Worm (Caenorhabditis elegans) whole organism, L4/young adult: ENCODE data around the gene ify-1.

ENCODE experiments used
- W03F9.2 ChIP-seq: fragments of 150-350 bp; optimal IDR thresholded peaks from 2 replicates; lab custom pipeline; 2014; ENCODE audit warnings: missing biosample characterization, missing genetic modification characterization
- dao-5 ChIP-seq: sonication (generic microtip); optimal IDR thresholded peaks from 2 replicates; lab custom pipeline; 2016; ENCODE audit warnings: missing genotype, missing genetic modification characterization, moderate library complexity, missing compliant biosample characterization
- him-1 ChIP-seq: sonication (generic microtip); optimal IDR thresholded peaks from 2 replicates; lab custom pipeline; 2016; ENCODE audit warnings: missing genotype, missing genetic modification reagents, missing genetic modification characterization, missing compliant biosample characterization

The ify-1 gene

DNA sequence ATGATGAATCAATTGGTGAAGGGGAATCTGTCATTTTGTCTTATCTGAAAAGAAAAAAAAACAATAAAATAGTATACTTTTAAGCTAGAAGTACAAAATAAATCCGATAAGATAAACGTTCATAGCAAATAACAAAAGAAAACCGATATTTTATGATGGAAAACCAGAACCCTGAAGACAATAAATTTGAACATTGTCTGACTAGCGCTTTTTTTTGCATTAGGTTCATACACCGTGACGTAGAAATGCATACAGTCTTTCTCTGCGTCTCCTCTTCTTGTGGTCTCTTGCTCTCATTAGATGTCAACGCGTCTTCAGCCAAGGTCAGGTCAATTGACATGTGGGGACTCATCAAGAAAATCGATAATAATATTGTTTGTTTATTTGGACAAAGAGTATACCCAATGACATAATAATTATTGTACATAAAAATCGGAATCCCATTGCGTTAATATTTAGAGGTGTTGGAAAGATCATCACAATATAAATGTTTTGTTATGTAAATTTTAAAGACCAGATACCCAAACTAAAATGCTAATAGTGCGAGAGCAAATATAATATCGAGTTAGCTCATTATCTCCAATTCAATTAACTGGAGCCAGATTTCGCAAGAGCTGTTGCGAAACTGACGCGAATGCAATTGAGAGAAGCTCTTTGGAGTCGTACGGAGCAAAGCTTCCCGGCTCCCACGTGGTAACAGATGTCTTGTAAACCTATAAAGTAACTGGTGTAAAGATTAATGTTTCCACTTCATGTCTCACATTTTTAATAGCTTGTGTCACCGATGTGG, 26.3 kb upstream of the ify-1 start, which contains the start of gene dsh-2:
Gene dsh-2 (minus strand): TSS at position 51 of the 790 bp plus-strand sequence.
- TF ChIP-seq him-1 (tag; lab: Kevin White, UChicago) (no peak), W03F9.2 (tag; lab: Kevin White, UChicago) (peak; percentile 45)

DNA sequence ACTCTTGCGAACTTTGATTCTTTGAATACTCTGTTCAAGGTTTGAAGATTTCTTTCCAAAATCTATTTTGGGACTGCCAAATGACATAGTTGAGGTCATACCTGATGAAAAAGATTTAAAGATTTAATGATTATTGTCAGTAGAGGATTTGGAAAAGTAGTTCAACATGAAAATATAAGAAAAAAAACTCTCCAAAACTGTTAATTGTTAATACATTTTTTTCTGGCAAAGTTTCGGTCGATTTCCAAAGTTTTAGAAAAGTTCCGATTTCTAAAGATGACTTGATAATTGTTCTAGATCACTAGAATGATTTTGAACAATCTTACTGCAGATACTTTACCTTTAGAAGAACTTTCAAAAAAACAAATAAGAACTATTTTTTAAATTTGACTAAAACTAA, 16.3 kb upstream of the ify-1 start, which contains the start of gene C27A2.7:
Gene C27A2.7 (minus strand): TSS at position 101 of the 400 bp plus-strand sequence.
- TF ChIP-seq dao-5 (tag; lab: Kevin White, UChicago) (no peak), W03F9.2 (tag; lab: Kevin White, UChicago) (no peak), him-1 (tag; lab: Kevin White, UChicago) (no peak)

DNA sequence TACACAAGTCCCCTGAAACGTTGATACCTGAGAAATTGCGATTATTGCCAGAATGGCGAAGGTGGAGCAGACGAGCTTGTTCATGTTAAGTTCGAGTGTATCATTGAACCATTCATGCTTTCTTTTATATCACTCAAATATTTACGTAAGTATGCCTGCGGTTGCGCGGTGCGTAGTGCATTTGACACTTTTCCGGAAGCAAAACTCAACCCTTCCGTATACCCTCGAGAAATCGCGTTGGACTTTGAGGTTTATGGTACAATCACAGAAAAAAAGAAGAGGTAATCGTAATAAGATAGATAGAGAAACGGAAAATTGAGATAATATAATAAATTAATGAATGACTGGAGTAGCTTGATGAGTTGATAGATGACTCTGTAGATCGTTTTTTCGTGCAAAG, 14.5 kb upstream of the ify-1 start, which contains the start of gene idpb-2:
Gene idpb-2 (minus strand): TSS at position 101 of the 400 bp plus-strand sequence.
- TF ChIP-seq him-1 (tag; lab: Kevin White, UChicago) (no peak), dao-5 (tag; lab: Kevin White, UChicago) (no peak), W03F9.2 (tag; lab: Kevin White, UChicago) (no peak)

DNA sequence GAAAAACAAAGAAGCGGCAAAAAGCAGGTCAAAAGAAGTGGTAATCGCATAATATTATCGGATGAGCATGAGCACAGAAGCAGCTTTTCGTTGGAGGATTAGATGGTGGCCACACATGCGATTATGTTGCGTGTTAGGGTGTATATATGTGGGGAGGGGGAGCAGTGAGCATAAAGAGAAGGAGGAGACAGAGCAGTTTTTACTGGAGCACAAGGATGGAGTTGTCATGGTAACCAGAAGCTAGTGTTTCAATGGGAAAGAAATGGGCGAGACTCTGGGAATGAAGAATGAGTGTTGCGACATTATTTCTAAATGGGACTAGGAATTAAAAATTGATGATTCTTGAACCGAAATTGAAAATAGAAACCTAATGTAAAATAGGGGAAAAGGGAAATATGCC, 12.9 kb upstream of the ify-1 start, which contains the start of gene C27A2.8:
Gene C27A2.8 (minus strand): TSS at position 117 of the 400 bp plus-strand sequence.
- TF ChIP-seq dao-5 (tag; lab: Kevin White, UChicago) (no peak), him-1 (tag; lab: Kevin White, UChicago) (no peak), W03F9.2 (tag; lab: Kevin White, UChicago) (no peak)

DNA sequence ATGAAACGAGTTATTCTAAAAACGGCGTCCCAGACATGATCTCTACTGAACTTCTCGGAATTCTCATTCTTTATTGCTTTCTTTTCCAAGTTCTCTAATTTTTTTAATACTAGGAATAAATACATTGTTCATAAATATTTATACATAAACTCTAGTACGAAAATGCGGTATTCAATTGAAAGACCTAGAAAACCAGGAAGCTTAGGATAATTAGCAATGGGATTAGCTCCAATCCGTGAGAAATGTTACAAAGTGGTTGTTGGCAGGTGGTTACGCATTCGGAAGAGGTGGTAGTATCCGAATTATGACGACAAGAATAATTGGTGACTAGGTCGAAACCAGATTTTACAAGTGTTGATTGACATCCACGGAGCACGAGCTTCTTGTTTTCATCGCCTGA, 12.0 kb upstream of the ify-1 start:
- TF ChIP-seq him-1 (tag; lab: Kevin White, UChicago) (no peak), dao-5 (tag; lab: Kevin White, UChicago) (no peak), W03F9.2 (tag; lab: Kevin White, UChicago) (no peak)

DNA sequence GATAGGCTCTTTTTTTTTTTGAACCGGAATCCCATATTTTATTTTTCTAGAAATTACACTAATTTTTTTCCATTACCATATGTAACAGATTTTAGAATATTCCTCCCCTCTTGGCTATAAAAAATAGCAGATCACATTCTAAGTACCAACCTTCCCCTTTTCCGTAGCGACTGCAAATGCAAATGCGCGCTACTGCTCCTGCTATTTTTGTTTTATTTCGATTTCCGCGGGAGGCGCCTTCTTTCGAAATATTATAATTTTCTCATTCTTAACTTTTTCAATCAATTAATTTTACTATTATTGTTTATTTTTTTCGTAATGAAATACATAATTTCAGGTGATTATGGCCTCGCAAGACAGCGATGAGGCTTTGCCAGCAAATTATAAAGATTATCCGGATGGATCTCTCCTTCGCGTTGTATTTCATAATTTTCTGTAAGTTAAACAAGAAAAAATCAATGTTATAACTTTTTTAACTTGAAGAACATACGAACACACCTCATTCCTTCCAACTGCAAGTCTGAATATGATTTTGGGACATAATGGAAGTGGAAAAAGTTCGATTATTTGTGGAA, 6.9 kb upstream of the ify-1 start, which contains the start of gene smc-5:
Gene smc-5 (plus strand): TSS at position 332 of the 575 bp plus-strand sequence.
- no peak for TF ChIP-seq him-1 (tag; lab: Kevin White, UChicago)
- TF ChIP-seq W03F9.2 (tag; lab: Kevin White, UChicago), result no peak
- no peak for TF ChIP-seq dao-5 (tag; lab: Kevin White, UChicago)

DNA sequence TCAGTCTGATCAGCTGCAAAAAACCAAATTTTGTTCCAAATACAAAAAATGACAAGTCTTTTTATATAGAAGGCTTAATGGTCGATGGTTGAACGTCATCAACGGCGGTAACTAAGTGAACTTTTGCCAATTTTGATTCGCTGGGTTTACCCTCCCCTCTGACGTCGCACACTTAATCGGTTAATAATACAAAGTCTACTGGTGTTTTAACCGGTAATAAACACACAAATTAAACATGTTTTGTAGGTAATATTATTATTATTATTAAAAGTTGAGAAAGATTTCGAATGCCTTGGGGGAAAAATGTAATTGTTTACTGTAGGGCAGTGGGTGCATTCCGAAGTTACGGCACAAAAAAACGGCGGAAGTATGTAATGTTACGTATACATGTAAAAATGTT, 5.7 kb upstream of the ify-1 start, which contains the start of gene pho-12:
Gene pho-12 (minus strand): TSS at position 101 of the 400 bp plus-strand sequence.
- TF ChIP-seq W03F9.2 (tag; lab: Kevin White, UChicago) (no peak), him-1 (tag; lab: Kevin White, UChicago) (no peak), dao-5 (tag; lab: Kevin White, UChicago) (no peak)

DNA sequence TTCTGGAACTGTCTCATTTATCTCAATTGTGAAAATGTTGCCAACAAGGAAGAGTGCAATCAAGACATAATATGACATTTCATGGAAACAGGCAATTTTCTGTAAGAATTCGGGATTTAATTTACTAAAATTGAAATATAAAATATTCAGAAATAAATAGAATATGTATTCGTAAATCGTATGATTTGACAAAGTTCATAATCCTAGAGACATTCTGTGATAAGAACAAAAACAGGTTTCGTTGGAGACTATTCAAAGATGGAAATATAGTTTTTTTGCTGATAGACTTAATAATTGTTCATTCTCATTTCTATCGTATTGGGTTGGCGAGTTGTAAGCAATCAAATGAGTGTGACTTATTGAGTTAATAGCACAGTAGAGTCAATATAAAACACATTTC, 3.1 kb upstream of the ify-1 start, which contains the start of gene C27A2.12:
Gene C27A2.12 (minus strand): TSS at position 101 of the 400 bp plus-strand sequence.
- TF ChIP-seq W03F9.2 (tag; lab: Kevin White, UChicago) (no peak), him-1 (tag; lab: Kevin White, UChicago) (no peak), dao-5 (tag; lab: Kevin White, UChicago) (no peak)

DNA sequence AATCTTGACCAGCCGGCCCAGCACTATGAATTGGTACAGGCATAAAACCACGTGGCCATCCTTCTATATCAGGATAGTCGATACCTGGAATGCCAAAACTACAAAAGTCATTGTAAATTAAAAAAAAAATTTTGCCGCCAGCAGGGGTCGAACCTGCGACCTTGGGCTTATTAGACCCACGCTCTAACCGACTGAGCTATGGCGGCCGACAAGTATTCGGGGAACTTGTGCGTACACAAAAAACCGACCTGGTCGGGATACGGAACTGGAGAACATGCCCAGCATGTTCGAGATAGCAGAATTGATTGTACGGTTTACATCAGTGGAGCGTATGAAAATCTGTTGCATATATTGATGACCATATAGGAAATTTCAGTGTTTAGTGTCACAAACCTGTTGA, 2.3 kb upstream of the ify-1 start:
- TF ChIP-seq W03F9.2 (tag; lab: Kevin White, UChicago), result peak; percentile 12
- peak; percentile 13 for TF ChIP-seq dao-5 (tag; lab: Kevin White, UChicago)
- peak; percentile 55 for TF ChIP-seq him-1 (tag; lab: Kevin White, UChicago)

DNA sequence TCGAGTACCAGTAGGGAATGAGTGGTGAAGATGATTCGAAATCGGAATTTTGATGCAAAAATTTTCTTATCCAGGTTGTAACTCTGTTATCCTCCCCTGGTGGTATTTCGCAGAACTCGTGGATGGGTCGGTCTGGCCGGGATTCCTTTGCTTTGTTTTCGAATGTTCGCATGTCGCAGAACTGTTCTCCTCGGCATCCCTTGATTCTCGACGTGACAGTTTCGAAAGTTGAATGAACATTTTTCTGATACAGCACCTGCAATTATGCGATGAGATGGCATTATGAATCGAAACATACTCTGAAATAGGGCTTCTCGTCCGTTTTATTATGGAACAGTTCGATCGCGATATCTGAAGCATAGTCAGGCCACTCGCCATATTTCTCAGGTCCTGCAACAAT, 1.3 kb upstream of the ify-1 start:
- TF ChIP-seq him-1 (tag; lab: Kevin White, UChicago) (no peak), dao-5 (tag; lab: Kevin White, UChicago) (no peak), W03F9.2 (tag; lab: Kevin White, UChicago) (no peak)

DNA sequence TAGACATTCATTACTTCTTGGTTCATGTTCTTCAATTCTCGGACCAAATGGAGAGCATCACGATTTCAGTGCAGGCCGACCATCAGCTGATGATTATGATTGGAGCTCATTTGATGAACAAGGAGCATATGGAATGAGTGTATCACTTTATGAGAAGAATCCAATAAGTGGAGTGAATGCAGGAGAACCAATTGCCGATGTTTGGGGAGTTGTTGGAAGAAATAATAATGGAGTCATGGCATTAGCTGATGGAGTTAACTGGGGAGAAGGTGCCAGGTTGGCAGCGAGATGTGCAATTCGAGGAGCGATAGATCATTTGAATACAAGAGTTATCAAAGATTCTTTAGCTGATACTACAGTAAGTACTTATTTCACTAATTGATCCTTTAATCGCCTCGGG, 4.2 kb downstream of the ify-1 start:
- TF ChIP-seq W03F9.2 (tag; lab: Kevin White, UChicago), result no peak
- no peak for TF ChIP-seq him-1 (tag; lab: Kevin White, UChicago)
- no peak for TF ChIP-seq dao-5 (tag; lab: Kevin White, UChicago)

DNA sequence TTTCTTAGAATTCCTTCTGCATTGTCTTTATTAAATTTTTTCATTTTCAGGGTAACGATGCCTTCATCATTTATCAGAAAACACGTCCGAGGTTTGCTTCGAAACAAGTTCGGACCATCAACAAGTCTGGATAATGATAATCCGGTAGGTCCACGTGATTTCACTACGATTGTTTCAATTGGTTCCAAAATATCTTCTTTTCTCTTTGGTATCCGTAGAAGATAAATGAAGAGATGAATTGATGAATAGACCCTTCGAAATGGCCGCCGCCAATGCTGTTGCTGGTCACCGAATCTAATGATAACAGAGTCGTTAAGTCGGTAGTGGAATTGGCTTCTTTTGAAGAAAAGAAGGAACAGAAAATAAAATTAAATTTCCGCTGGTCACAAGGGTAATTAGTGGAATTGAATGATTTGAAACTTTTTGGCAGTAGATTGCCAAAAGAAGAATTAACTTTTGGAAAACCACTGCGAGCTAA, 5.1 kb downstream of the ify-1 start, which contains the start of gene F33G12.6:
Gene F33G12.6 (plus strand): TSS at position 51 of the 478 bp plus-strand sequence.
- no peak for TF ChIP-seq him-1 (tag; lab: Kevin White, UChicago)
- TF ChIP-seq W03F9.2 (tag; lab: Kevin White, UChicago), result no peak
- no peak for TF ChIP-seq dao-5 (tag; lab: Kevin White, UChicago)

DNA sequence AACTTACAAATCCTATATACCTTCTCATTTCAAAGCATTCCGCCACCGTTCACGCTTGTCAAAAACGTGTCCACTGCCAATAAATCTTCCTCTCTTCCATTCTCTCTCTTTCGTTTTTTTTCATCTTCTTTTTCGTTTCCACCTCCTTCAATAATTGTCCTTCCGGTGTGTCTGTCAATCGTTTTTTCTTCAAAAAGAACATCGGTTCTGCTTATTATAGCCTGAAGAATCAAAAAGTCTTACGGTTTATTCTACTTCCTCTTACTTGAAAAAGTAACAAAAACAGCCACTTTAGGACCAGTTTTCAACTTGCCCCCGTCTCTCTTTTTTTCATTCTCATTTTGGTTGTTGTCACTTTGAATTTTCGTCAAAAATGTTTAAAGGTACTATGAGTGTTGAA, 5.7 kb downstream of the ify-1 start:
- TF ChIP-seq W03F9.2 (tag; lab: Kevin White, UChicago) (no peak), dao-5 (tag; lab: Kevin White, UChicago) (no peak), him-1 (tag; lab: Kevin White, UChicago) (no peak)
